Fruit fly (Drosophila melanogaster) S2 (cell line): Measurements from ENCODE around the gene Pex7.

Experiments
- CG8478 ChIP-seq: fragments of >200 bp; optimal IDR thresholded peaks from 2 replicates; lab custom pipeline; 2018
- CTCF ChIP-seq, 2 experiments: fragments of >200 bp; optimal IDR thresholded peaks; 2 replicates each; lab custom pipeline; 2018

The Pex7 gene

dm6 chr3L:8640139-8640538 is 6.8 kb upstream of the Pex7 start, which contains the start of gene Cpr66D:
Gene Cpr66D (plus strand): TSS chr3L:8640439.
- TF ChIP-seq CTCF (optimal IDR thresholded peaks at IDR 0.05; lab: Kevin White, UChicago) = no peak
- TF ChIP-seq CG8478 = no peak

DNA sequence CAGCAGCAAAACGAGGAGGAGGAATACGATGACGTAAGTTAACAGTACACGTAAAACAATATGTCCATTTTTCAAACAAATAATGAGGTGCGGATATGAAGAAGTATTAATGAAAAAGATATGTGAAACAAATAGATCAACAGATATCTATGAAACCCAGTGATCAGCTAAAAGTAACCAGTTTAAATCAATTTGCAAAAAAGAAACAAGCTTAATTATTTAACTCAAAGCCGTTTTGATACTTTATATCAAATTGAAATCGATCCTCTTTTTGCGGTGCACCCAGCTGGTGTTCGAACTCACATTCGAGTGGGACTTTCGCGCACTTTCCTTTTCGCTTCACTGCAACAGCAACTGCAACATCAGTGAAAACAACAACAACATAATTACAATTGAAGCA is 5.9 kb upstream of the Pex7 start:
- TF ChIP-seq CTCF (optimal IDR thresholded peaks at IDR 0.05; lab: Kevin White, UChicago) = no peak
- no peak for TF ChIP-seq CG8478

DNA sequence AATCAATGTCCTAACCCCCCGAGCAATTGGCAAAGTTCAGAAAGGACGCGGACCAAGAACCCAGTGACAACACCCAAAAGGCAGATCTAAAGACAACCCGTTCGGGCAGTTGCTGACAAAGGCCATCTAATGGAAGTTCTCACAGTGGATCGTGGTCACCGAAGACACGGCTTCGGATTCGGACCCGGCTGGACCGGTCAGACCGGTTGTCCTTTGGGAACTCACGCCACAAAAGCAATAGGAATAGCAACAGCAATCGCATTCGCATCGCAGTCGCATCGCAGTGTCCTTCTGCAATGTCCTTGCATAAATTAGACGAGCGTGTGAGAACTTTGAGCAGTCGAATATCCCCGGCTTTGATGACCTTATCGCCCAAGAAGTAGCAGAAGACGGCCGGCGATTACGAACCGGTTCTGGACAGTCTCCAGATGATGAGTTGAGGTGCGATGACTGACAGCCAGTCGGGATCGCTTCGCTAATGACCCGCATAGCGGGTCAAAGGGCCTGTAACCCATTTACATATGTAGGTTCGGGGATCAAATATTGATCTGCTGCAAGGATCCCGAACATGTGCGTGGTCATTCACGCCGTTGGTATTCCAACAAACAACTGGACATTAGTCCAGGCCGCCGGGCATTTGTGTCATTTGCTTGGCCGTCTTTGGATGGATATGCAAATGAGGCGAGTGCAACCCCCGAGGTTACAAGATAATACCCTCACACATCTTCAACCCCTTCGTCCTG is 3.0 kb upstream of the Pex7 start:
- TF ChIP-seq CG8478 = no peak
- no peak for TF ChIP-seq CTCF (optimal IDR thresholded peaks at IDR 0.05; lab: Kevin White, UChicago)

DNA sequence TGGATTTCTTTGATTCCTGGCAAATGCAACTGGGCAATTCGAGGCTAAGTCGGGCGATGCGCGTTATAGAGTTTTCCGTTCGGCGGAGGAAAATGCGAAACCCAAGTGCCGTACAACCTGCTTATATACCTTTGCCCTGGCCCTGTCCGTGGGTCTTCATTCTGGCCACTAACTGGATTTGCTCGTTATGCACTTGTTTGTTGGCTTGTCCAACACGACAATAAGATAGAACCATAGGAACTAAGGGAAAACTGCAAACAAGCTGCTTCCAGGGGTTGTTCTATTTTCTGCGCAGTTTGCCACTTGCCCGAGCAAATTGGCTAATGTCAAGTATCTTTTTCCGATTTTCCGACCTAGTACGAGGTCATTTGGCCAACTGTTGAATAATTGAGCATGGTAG is 1.9 kb downstream of the Pex7 start, which contains the start of gene Arr2:
Arr2 (minus strand) TSS at position 101 of the 400 bp plus-strand sequence.
- TF ChIP-seq CG8478 = no peak
- TF ChIP-seq CTCF (optimal IDR thresholded peaks at IDR 0.05; lab: Kevin White, UChicago) = no peak

- TF ChIP-seq CG8478 (no peak), CTCF (optimal IDR thresholded peaks at IDR 0.05; lab: Kevin White, UChicago) (peak; percentile 80 to 94)
Observed at dm6 chr3L:8651876-8652571, 5.1 kb downstream of the Pex7 start.

DNA sequence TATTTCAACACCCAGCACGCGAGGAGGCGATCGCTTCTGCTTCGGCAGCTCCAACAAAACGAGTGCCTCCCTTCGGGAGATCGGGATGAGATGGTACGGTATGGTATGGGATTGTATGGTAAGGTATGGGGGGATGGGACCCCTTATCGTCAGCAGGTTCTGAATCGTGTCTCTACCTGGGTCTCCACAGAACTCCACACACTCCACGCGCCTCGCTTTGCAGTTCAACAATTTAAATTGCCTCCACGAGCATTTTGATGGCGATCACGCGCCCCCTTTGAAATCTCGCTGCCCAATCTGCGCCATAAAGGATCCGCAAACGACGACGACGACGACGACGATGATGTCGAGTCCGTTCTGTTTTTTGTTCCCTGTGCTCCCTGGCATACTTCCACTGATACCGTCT is 5.6 kb downstream of the Pex7 start:
- TF ChIP-seq CTCF (optimal IDR thresholded peaks at IDR 0.05; lab: Kevin White, UChicago) = no peak
- TF ChIP-seq CG8478 = no peak

DNA sequence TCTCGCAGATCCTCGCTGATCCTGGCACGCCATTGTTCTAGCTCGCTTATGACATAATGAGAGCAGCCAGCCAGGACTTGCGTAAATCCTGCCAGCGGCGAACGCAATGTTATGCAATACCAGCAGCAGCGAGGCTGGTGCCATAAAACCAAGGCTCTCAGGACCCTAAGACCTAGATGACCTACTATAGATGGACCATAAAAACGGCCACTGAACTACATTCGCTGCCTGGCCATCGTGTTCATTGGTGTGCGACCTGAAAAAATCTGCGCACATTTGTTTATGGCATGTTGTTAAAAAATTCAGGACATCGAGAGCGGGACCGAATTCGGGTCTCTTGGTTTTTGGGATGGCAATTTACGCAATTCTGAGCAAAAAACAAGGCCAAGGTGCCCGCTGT is 6.6 kb downstream of the Pex7 start:
- TF ChIP-seq CG8478 = no peak
- TF ChIP-seq CTCF (optimal IDR thresholded peaks at IDR 0.05; lab: Kevin White, UChicago) = no peak

dm6 chr3L:8655217-8655896 is 8.4 kb downstream of the Pex7 start:
- TF ChIP-seq CG8478 (no peak), CTCF (optimal IDR thresholded peaks at IDR 0.05; lab: Kevin White, UChicago) (no peak)

dm6 chr3L:8656725-8657428 is 9.9 kb downstream of the Pex7 start:
- TF ChIP-seq CG8478 = no peak
- no peak for TF ChIP-seq CTCF (optimal IDR thresholded peaks at IDR 0.05; lab: Kevin White, UChicago)

- TF ChIP-seq CTCF (optimal IDR thresholded peaks at IDR 0.05; lab: Kevin White, UChicago) = no peak
- no peak for TF ChIP-seq CG8478
Observed at dm6 chr3L:8657429-8657754, 10.4 kb downstream of the Pex7 start.

DNA sequence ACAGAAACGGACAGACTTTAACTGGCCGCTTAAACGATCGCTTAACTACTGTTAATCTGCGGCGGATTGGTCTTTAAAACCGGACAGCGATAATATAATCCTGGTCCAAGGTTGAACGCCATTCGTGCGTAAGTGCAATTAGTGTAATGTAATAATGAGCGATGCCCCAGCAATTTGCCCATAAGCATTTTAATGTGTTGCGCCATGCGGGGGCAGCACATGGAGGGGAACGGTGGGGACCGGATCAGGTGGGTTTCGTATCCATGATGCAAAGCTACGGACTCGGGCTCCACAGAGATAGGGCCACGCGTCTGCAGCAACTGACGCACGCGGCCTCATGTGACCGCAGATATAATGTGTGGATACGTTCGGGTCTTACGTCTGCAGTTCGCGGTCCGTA is 10.8 kb downstream of the Pex7 start:
- TF ChIP-seq CG8478 (no peak), CTCF (optimal IDR thresholded peaks at IDR 0.05; lab: Kevin White, UChicago) (no peak)

dm6 chr3L:8659601-8660000 is 12.7 kb downstream of the Pex7 start:
- TF ChIP-seq CTCF (optimal IDR thresholded peaks at IDR 0.05; lab: Kevin White, UChicago) (no peak), CG8478 (no peak)

- TF ChIP-seq CG8478 = no peak
- no peak for TF ChIP-seq CTCF (optimal IDR thresholded peaks at IDR 0.05; lab: Kevin White, UChicago)
Observed at dm6 chr3L:8660800-8661199, 13.9 kb downstream of the Pex7 start.

DNA sequence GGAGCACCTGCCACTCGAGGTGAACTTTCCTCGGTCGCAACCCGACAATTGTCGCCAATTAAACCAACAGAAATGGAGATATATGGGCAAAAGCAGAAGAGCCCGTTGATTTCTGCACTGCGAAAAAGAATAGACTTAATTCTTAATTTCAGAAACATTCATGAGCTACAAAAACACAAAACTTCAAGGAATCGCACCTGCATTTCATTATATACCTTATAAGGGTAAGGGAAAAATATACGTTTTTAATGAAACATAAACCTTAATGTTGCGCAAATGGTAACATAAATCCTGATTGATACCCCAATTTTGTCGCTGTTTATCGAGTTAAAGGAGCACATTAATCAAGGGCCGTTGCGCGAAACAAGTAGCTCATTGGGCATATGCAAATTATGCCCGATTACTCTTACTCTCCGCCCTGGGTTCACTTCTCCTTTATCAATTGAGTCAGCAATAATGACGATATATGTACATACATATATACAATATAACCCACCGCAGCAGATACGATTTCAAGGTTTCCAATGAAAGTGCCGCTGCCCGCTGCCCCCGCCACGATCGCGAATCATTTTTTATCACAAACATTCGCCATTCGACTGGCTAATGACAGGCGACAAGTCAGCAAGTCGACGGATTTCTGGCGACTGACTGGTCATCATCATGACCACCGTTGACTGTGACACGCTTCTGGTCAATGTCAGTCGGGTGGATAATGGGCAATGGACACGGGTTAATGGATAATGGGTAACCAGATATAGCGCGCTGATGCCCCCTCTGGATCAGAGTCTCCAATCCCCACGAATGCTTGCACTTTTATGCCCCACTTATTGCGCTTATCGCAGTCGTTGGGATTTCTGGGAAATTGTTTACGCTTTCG is 15.1 kb downstream of the Pex7 start:
- no peak for TF ChIP-seq CG8478
- TF ChIP-seq CTCF (optimal IDR thresholded peaks at IDR 0.05; lab: Kevin White, UChicago) = no peak

DNA sequence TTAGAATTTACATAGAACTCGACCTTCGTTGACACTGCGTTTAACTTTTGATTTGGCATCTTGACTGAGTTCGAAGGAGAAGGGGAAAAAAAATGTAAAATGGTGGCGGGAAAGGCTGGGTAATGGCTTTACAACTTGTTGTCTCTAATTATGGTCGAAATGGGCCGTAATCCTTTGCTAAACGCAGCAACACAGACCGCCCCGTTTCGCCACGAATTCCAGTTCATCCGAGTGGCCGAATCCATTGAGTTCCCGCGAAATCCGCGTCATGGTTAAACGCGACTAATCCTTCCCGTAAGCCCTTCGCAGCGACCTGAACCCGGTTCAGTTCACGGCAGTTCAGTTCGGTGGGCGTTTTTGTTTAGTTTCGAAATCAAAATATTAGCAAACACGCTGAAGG is 19.2 kb downstream of the Pex7 start:
- TF ChIP-seq CTCF (optimal IDR thresholded peaks at IDR 0.05; lab: Kevin White, UChicago) (no peak), CG8478 (no peak)
